Worm (Caenorhabditis elegans) whole organism, L4 larva: ENCODE measurements around the gene C47E8.4.

Source experiments
- D1046.2 ChIP-seq: fragments of 200-800 bp; sonication (Bioruptor generic); IDR thresholded peaks from 2 replicates; pipeline ENCODE4 v1.3.6; 2022; ENCODE audit warnings: missing genetic modification characterization, missing compliant biosample characterization
- F26F4.8 ChIP-seq: fragments of 200-800 bp; sonication (Bioruptor generic); conservative IDR thresholded peaks from 2 replicates; pipeline ENCODE4 v1.3.6; 2022; ENCODE audit warnings: missing genetic modification characterization, missing compliant biosample characterization
- R02D3.7 ChIP-seq: fragments of 150-350 bp; sonication (generic microtip); optimal IDR thresholded peaks from 3 replicates; lab custom pipeline; 2014; ENCODE audit warnings: missing biosample characterization, missing genetic modification characterization
- T26A8.4 ChIP-seq: fragments of 200-800 bp; sonication (Bioruptor generic); IDR thresholded peaks from 2 replicates; pipeline ENCODE4 v1.3.6; 2022; ENCODE audit warnings: missing genetic modification characterization, missing compliant biosample characterization
- Y48G9A.11 ChIP-seq: fragments of 200-800 bp; sonication (Bioruptor generic); IDR thresholded peaks from 2 replicates; pipeline ENCODE4 v1.3.6; 2022; ENCODE audit warnings: missing genetic modification reagents, missing genetic modification characterization, missing compliant biosample characterization
- aha-1 ChIP-seq: fragments of 150-350 bp; peaks from one replicate; lab custom pipeline; 2014; ENCODE audit warnings: missing biosample characterization, missing genetic modification characterization
- ama-1 ChIP-seq: fragments of 150-350 bp; optimal IDR thresholded peaks from 2 replicates; lab custom pipeline; 2014; ENCODE audit warnings: inconsistent platforms, mixed read lengths
- arid-1 ChIP-seq: fragments of 200-800 bp; sonication (Bioruptor generic); conservative IDR thresholded peaks from 2 replicates; pipeline ENCODE4 v1.3.6; 2022; ENCODE audit warnings: missing genetic modification reagents, missing genetic modification characterization, missing compliant biosample characterization
- ceh-62 ChIP-seq: sonication (generic microtip); optimal IDR thresholded peaks from 2 replicates; lab custom pipeline; 2017; ENCODE audit warnings: missing biosample characterization, missing genetic modification characterization
- ceh-82 ChIP-seq: sonication (generic microtip); optimal IDR thresholded peaks from 2 replicates; lab custom pipeline; 2017; ENCODE audit warnings: missing biosample characterization, missing genetic modification characterization
- ces-1 ChIP-seq: fragments of 150-350 bp; sonication (generic microtip); optimal IDR thresholded peaks from 4 replicates; lab custom pipeline; 2014; ENCODE audit warnings: missing biosample characterization, missing genetic modification reagents, missing genetic modification characterization
- daf-12 ChIP-seq: fragments of 150-350 bp; optimal IDR thresholded peaks from 2 replicates; lab custom pipeline; 2014; ENCODE audit warnings: missing biosample characterization, missing genetic modification reagents, missing genetic modification characterization
- daf-19 ChIP-seq: fragments of 200-800 bp; sonication (Bioruptor generic); conservative IDR thresholded peaks from 2 replicates; pipeline ENCODE4 v1.3.6; 2022; ENCODE audit warnings: missing genetic modification characterization, missing compliant biosample characterization
- dmd-6 ChIP-seq: fragments of 200-800 bp; sonication (Bioruptor generic); IDR thresholded peaks from 2 replicates; pipeline ENCODE4 v1.3.6; 2022; ENCODE audit warnings: missing genetic modification reagents, missing genetic modification characterization, missing compliant biosample characterization
- dmd-8 ChIP-seq: fragments of 200-800 bp; sonication (Bioruptor generic); IDR thresholded peaks from 2 replicates; pipeline ENCODE4 v1.3.6; 2022; ENCODE audit warnings: missing genetic modification characterization, missing compliant biosample characterization
- dpl-1 ChIP-seq: fragments of 150-350 bp; optimal IDR thresholded peaks from 2 replicates; lab custom pipeline; 2014; ENCODE audit warnings: missing biosample characterization, missing genetic modification reagents, missing genetic modification characterization
- hif-1 ChIP-seq, 2 experiments: sonication (generic microtip); optimal IDR thresholded peaks; 2 replicates each; lab custom pipeline; 2016 to 2017; ENCODE audit warnings: missing compliant biosample characterization in 2 of 2, missing genetic modification characterization in 2 of 2, missing genetic modification reagents in 2 of 2, missing genotype in 2 of 2, mild to moderate bottlenecking in 1 of 2
- hlh-11 ChIP-seq: fragments of 200-800 bp; sonication (Bioruptor generic); optimal IDR thresholded peaks from 2 replicates; lab custom pipeline; 2018; ENCODE audit warnings: mild to moderate bottlenecking, missing genetic modification characterization, missing compliant biosample characterization
- hlh-30 ChIP-seq: sonication (generic microtip); optimal IDR thresholded peaks from 2 replicates; lab custom pipeline; 2017; ENCODE audit warnings: antibody characterized with exemption, mild to moderate bottlenecking, missing genetic modification characterization, missing compliant biosample characterization; ENCODE audit not compliant: insufficient read depth
- hmg-1.1 ChIP-seq: fragments of 200-800 bp; sonication (Bioruptor generic); IDR thresholded peaks from 2 replicates; pipeline ENCODE4 v1.3.6; 2022; ENCODE audit warnings: missing genetic modification reagents, missing genetic modification characterization, missing compliant biosample characterization
- lin-13 ChIP-seq: fragments of 150-350 bp; optimal IDR thresholded peaks from 2 replicates; lab custom pipeline; 2014; ENCODE audit warnings: missing biosample characterization, missing genetic modification reagents, missing genetic modification characterization
- lin-39 ChIP-seq: fragments of 150-350 bp; optimal IDR thresholded peaks from 2 replicates; lab custom pipeline; 2014; ENCODE audit warnings: missing biosample characterization, missing genetic modification reagents, missing genetic modification characterization
- lsy-2 ChIP-seq, 2 experiments: fragments of 150-350 bp in 1 of 2; sonication (generic microtip) in 1 of 2; optimal IDR thresholded peaks; 2 replicates each; lab custom pipeline; 2014 to 2017; ENCODE audit warnings: missing biosample characterization in 2 of 2, missing genetic modification characterization in 2 of 2
- madf-9 ChIP-seq: fragments of 200-800 bp; sonication (Bioruptor generic); conservative IDR thresholded peaks from 2 replicates; pipeline ENCODE4 v1.3.6; 2022; ENCODE audit warnings: missing genetic modification reagents, missing genetic modification characterization, missing compliant biosample characterization
- mdl-1 ChIP-seq, 2 experiments: fragments of 150-350 bp in 1 of 2; sonication (generic microtip) in 1 of 2; optimal IDR thresholded peaks; 2 replicates each; lab custom pipeline; 2014 to 2017; ENCODE audit warnings: missing biosample characterization in 2 of 2, missing genetic modification characterization in 2 of 2
- mdt-29 ChIP-seq: fragments of 200-800 bp; sonication (Bioruptor generic); IDR thresholded peaks from 2 replicates; pipeline ENCODE4 v1.3.6; 2022; ENCODE audit warnings: missing genetic modification reagents, missing genetic modification characterization, missing compliant biosample characterization
- mxl-3 ChIP-seq: fragments of 200-800 bp; sonication (Bioruptor generic); optimal IDR thresholded peaks from 2 replicates; lab custom pipeline; 2018; ENCODE audit warnings: mild to moderate bottlenecking, missing genetic modification characterization, missing compliant biosample characterization
- nhr-10 ChIP-seq: fragments of 150-350 bp; optimal IDR thresholded peaks from 2 replicates; lab custom pipeline; 2014; ENCODE audit warnings: missing biosample characterization, missing genetic modification characterization
- nhr-111 ChIP-seq: fragments of 200-800 bp; sonication (Bioruptor generic); optimal IDR thresholded peaks from 2 replicates; lab custom pipeline; 2018; ENCODE audit warnings: mild to moderate bottlenecking, missing genetic modification characterization, missing compliant biosample characterization
- nhr-25 ChIP-seq: sonication (generic microtip); optimal IDR thresholded peaks from 2 replicates; lab custom pipeline; 2017; ENCODE audit warnings: missing genetic modification characterization, mild to moderate bottlenecking, missing compliant biosample characterization, antibody characterized with exemption, moderate library complexity, borderline replicate concordance; ENCODE audit not compliant: insufficient read depth
- nhr-28 ChIP-seq: fragments of 150-350 bp; optimal IDR thresholded peaks from 2 replicates; lab custom pipeline; 2014; ENCODE audit warnings: missing biosample characterization, missing genetic modification characterization
- nhr-42 ChIP-seq: fragments of 200-800 bp; sonication (Bioruptor generic); IDR thresholded peaks from 2 replicates; pipeline ENCODE4 v1.3.6; 2022; ENCODE audit warnings: missing genetic modification characterization, missing compliant biosample characterization
- nhr-48 ChIP-seq: sonication (generic microtip); optimal IDR thresholded peaks from 2 replicates; lab custom pipeline; 2016; ENCODE audit warnings: mild to moderate bottlenecking, missing genetic modification characterization, missing compliant biosample characterization
- nhr-6 ChIP-seq: fragments of 150-350 bp; optimal IDR thresholded peaks from 2 replicates; lab custom pipeline; 2014; ENCODE audit warnings: missing biosample characterization, missing genetic modification characterization
- nhr-76 ChIP-seq: fragments of 150-350 bp; optimal IDR thresholded peaks from 2 replicates; lab custom pipeline; 2014; ENCODE audit warnings: missing biosample characterization, missing genetic modification characterization
- nhr-77 ChIP-seq: fragments of 150-350 bp; optimal IDR thresholded peaks from 2 replicates; lab custom pipeline; 2014; ENCODE audit warnings: missing biosample characterization, missing genetic modification characterization
- pqm-1 ChIP-seq: sonication (generic microtip); optimal IDR thresholded peaks from 2 replicates; lab custom pipeline; 2017; ENCODE audit warnings: missing biosample characterization, missing genetic modification characterization
- rbr-2 ChIP-seq: sonication (generic microtip); optimal IDR thresholded peaks from 2 replicates; lab custom pipeline; 2016; ENCODE audit warnings: missing genotype, missing genetic modification characterization, missing compliant biosample characterization
- snpc-1.2 ChIP-seq: fragments of 200-800 bp; sonication (Bioruptor generic); IDR thresholded peaks from 2 replicates; pipeline ENCODE4 v1.3.6; 2022; ENCODE audit warnings: missing genetic modification reagents, missing genetic modification characterization, missing compliant biosample characterization
- tra-1 ChIP-seq: fragments of 200-800 bp; sonication (Bioruptor generic); IDR thresholded peaks from 2 replicates; pipeline ENCODE4 v1.3.6; 2022; ENCODE audit warnings: missing genetic modification reagents, missing genetic modification characterization, missing compliant biosample characterization
- unc-62 ChIP-seq, 3 experiments: fragments of 150-350 bp in 1 of 3; sonication (generic microtip); optimal IDR thresholded peaks in 2 of 3; peaks in 1 of 3; 1 replicate in 1 of 3; 2 replicates in 2 of 3; lab custom pipeline; 2014 to 2017; ENCODE audit warnings: missing biosample characterization in 3 of 3, missing genetic modification characterization in 3 of 3, missing genetic modification reagents in 3 of 3, missing genotype in 1 of 3
- vab-7 ChIP-seq: fragments of 200-800 bp; sonication (Bioruptor generic); IDR thresholded peaks from 2 replicates; pipeline ENCODE4 v1.3.6; 2022; ENCODE audit warnings: missing genetic modification reagents, missing genetic modification characterization, missing compliant biosample characterization
- ztf-11 ChIP-seq: fragments of 150-350 bp; optimal IDR thresholded peaks from 2 replicates; lab custom pipeline; 2014; ENCODE audit warnings: missing biosample characterization, missing genetic modification characterization

Gene C47E8.4

ce11 chrV:14725409-14725808, 40.1 kb upstream of the C47E8.4 start:
- TF ChIP-seq daf-12 (no peak), D1046.2 (GFP tag; lab: Robert Waterston, UW) (no peak), aha-1 (tag; lab: Kevin White, UChicago) (no peak), rbr-2 (no peak), daf-19 (GFP tag; lab: Robert Waterston, UW) (no peak), hlh-11 (tag; lab: Kevin White, UChicago) (no peak), nhr-77 (no peak), dmd-6 (peak; percentile 51), ama-1 (lab: Kevin White, UChicago) (no peak), ceh-82 (tag; lab: Kevin White, UChicago) (no peak), mdl-1 (tag; optimal IDR thresholded peaks at IDR 0.05; lab: Kevin White, UChicago) (no peak), nhr-48 (tag; lab: Kevin White, UChicago) (peak; percentile 91), arid-1 (GFP tag; lab: Robert Waterston, UW) (no peak), tra-1 (no peak), lin-13 (GFP tag; lab: Kevin White, UChicago) (no peak), pqm-1 (no peak), mxl-3 (GFP tag; lab: Kevin White, UChicago) (peak; percentile 3), hlh-30 (tag; lab: Kevin White, UChicago) (no peak), lin-39 (tag; lab: Kevin White, UChicago) (no peak), mdt-29 (no peak), madf-9 (no peak), nhr-6 (no peak), nhr-10 (tag; lab: Kevin White, UChicago) (no peak), hif-1 (tag; optimal IDR thresholded peaks at IDR 0.05; lab: Kevin White, UChicago) (no peak), R02D3.7 (no peak), nhr-111 (no peak), lsy-2 (tag; optimal IDR thresholded peaks at IDR 0.05; lab: Kevin White, UChicago) (no peak), dmd-8 (GFP tag; lab: Robert Waterston, UW) (no peak), ceh-62 (no peak), snpc-1.2 (GFP tag; lab: Robert Waterston, UW) (no peak), vab-7 (no peak), ztf-11 (tag; lab: Kevin White, UChicago) (no peak), nhr-28 (tag; lab: Kevin White, UChicago) (peak; percentile 59), hmg-1.1 (no peak), nhr-25 (no peak)

ce11 chrV:14723020-14723419, 37.7 kb upstream of the C47E8.4 start, which contains the start of gene R08A2.7:
TSS of gene R08A2.7 (plus strand) at chrV:14723320.
- no peak for TF ChIP-seq T26A8.4
- TF ChIP-seq hmg-1.1 = no peak
- no peak for TF ChIP-seq Y48G9A.11 (GFP tag; lab: Robert Waterston, UW)
- no peak for TF ChIP-seq nhr-42 (GFP tag; lab: Robert Waterston, UW)
- no peak for TF ChIP-seq daf-12
- no peak for TF ChIP-seq nhr-28 (tag; lab: Kevin White, UChicago)
- TF ChIP-seq dpl-1 (GFP tag; lab: Kevin White, UChicago) = no peak
- peak in 1 of 2 experiments; percentile 61 for TF ChIP-seq unc-62 (GFP tag; optimal IDR thresholded peaks at IDR 0.05 in 1 of 2; lab: Kevin White, UChicago)
- TF ChIP-seq unc-62 (tag; optimal IDR thresholded peaks at IDR 0.05; lab: Kevin White, UChicago) = no peak
- no peak for TF ChIP-seq snpc-1.2 (GFP tag; lab: Robert Waterston, UW)

ce11 chrV:14719491-14719890, 34.2 kb upstream of the C47E8.4 start, which contains the start of gene R08A2.1:
TSS of gene R08A2.1 (minus strand) at chrV:14719591.
- no peak for TF ChIP-seq nhr-76 (tag; lab: Kevin White, UChicago)
- no peak for TF ChIP-seq ceh-62
- TF ChIP-seq F26F4.8 = no peak
- TF ChIP-seq mxl-3 (GFP tag; lab: Kevin White, UChicago) = no peak
- TF ChIP-seq nhr-111 = no peak
- TF ChIP-seq ces-1 = no peak
